Worm (Caenorhabditis elegans) whole organism, L4/young adult: ENCODE measurements around the gene srh-7.

Experiments
- dao-5 ChIP-seq: sonication (generic microtip); optimal IDR thresholded peaks from 2 replicates; lab custom pipeline; 2016; ENCODE audit warnings: missing genotype, missing genetic modification characterization, moderate library complexity, missing compliant biosample characterization
- him-1 ChIP-seq: sonication (generic microtip); optimal IDR thresholded peaks from 2 replicates; lab custom pipeline; 2016; ENCODE audit warnings: missing genotype, missing genetic modification reagents, missing genetic modification characterization, missing compliant biosample characterization

DNA sequence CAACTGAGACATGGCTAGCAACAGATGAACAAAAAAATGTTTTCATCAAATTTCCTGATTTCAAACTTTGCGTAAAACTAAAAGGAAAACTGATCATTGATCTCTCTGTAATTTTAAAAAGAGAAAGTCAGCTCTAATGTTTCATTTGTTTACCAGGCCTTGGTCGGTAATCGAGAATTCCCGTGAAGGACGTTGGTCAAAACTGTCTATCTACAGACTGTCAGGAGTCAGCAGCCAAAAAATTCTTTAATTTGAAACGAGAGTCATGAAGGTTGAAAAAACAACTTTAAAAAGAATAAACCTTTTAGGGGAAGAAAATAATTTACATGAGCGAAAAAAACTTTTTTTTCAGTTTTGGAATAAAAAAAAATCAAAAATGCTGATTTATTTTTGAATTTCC lies 22.9 kb upstream of the srh-7 start:
- TF ChIP-seq him-1 (no peak), dao-5 (tag; lab: Kevin White, UChicago) (no peak)
